Worm (Caenorhabditis elegans) whole organism, L4 larva: ENCODE measurements around the gene vap-2.

Experiments used
- F37D6.2 ChIP-seq: sonication (generic microtip); optimal IDR thresholded peaks from 2 replicates; lab custom pipeline; 2016; ENCODE audit warnings: mild to moderate bottlenecking, missing genetic modification characterization, missing compliant biosample characterization
- T20F7.1 ChIP-seq: fragments of 200-800 bp; sonication (Bioruptor generic); optimal IDR thresholded peaks from 2 replicates; lab custom pipeline; 2018; ENCODE audit warnings: mild to moderate bottlenecking, missing genetic modification characterization, missing compliant biosample characterization
- Y105C5A.15 ChIP-seq: fragments of 200-800 bp; sonication (Bioruptor generic); IDR thresholded peaks from 2 replicates; pipeline ENCODE4 v1.3.6; 2022; ENCODE audit warnings: missing genetic modification characterization, missing compliant biosample characterization
- Y48G9A.11 ChIP-seq: fragments of 200-800 bp; sonication (Bioruptor generic); IDR thresholded peaks from 2 replicates; pipeline ENCODE4 v1.3.6; 2022; ENCODE audit warnings: missing genetic modification reagents, missing genetic modification characterization, missing compliant biosample characterization
- Y5F2A.4 ChIP-seq: fragments of 200-800 bp; sonication (Bioruptor generic); optimal IDR thresholded peaks from 2 replicates; lab custom pipeline; 2018; ENCODE audit warnings: mild to moderate bottlenecking, missing genetic modification characterization, missing compliant biosample characterization
- attf-4 ChIP-seq: sonication (generic microtip); optimal IDR thresholded peaks from 3 replicates; lab custom pipeline; 2017; ENCODE audit warnings: missing biosample characterization, missing genetic modification characterization
- ceh-20 ChIP-seq: fragments of 200-800 bp; sonication (Bioruptor generic); IDR thresholded peaks from 2 replicates; pipeline ENCODE4 v1.3.6; 2022; ENCODE audit warnings: missing genetic modification reagents, missing genetic modification characterization, missing compliant biosample characterization
- ceh-44 ChIP-seq: fragments of 200-800 bp; sonication (Bioruptor generic); IDR thresholded peaks from 2 replicates; pipeline ENCODE4 v1.3.6; 2022; ENCODE audit warnings: missing genetic modification reagents, missing genetic modification characterization, missing compliant biosample characterization
- daf-12 ChIP-seq: fragments of 150-350 bp; optimal IDR thresholded peaks from 2 replicates; lab custom pipeline; 2014; ENCODE audit warnings: missing biosample characterization, missing genetic modification reagents, missing genetic modification characterization
- daf-19 ChIP-seq: fragments of 200-800 bp; sonication (Bioruptor generic); conservative IDR thresholded peaks from 2 replicates; pipeline ENCODE4 v1.3.6; 2022; ENCODE audit warnings: missing genetic modification characterization, missing compliant biosample characterization
- dmd-6 ChIP-seq: fragments of 200-800 bp; sonication (Bioruptor generic); IDR thresholded peaks from 2 replicates; pipeline ENCODE4 v1.3.6; 2022; ENCODE audit warnings: missing genetic modification reagents, missing genetic modification characterization, missing compliant biosample characterization
- dmd-8 ChIP-seq: fragments of 200-800 bp; sonication (Bioruptor generic); IDR thresholded peaks from 2 replicates; pipeline ENCODE4 v1.3.6; 2022; ENCODE audit warnings: missing genetic modification characterization, missing compliant biosample characterization
- duxl-1 ChIP-seq: sonication (generic microtip); optimal IDR thresholded peaks from 2 replicates; lab custom pipeline; 2016; ENCODE audit warnings: mild to moderate bottlenecking, missing genetic modification characterization, moderate library complexity, missing compliant biosample characterization; ENCODE audit not compliant: poor library complexity
- fkh-10 ChIP-seq: fragments of 150-350 bp; optimal IDR thresholded peaks from 2 replicates; lab custom pipeline; 2014; ENCODE audit warnings: missing biosample characterization, missing genetic modification reagents, missing genetic modification characterization
- gei-8 ChIP-seq: fragments of 200-800 bp; sonication (Bioruptor generic); optimal IDR thresholded peaks from 2 replicates; lab custom pipeline; 2018; ENCODE audit warnings: mild to moderate bottlenecking, missing genetic modification characterization, missing compliant biosample characterization
- hmg-1.1 ChIP-seq: fragments of 200-800 bp; sonication (Bioruptor generic); IDR thresholded peaks from 2 replicates; pipeline ENCODE4 v1.3.6; 2022; ENCODE audit warnings: missing genetic modification reagents, missing genetic modification characterization, missing compliant biosample characterization
- jun-1 ChIP-seq: fragments of 150-350 bp; optimal IDR thresholded peaks from 2 replicates; lab custom pipeline; 2014; ENCODE audit warnings: missing biosample characterization, missing genetic modification reagents, missing genetic modification characterization
- lir-3 ChIP-seq: sonication (generic microtip); optimal IDR thresholded peaks from 2 replicates; lab custom pipeline; 2016; ENCODE audit warnings: mild to moderate bottlenecking, missing genetic modification characterization, missing compliant biosample characterization
- mdt-29 ChIP-seq: fragments of 200-800 bp; sonication (Bioruptor generic); IDR thresholded peaks from 2 replicates; pipeline ENCODE4 v1.3.6; 2022; ENCODE audit warnings: missing genetic modification reagents, missing genetic modification characterization, missing compliant biosample characterization
- mxl-2 ChIP-seq: fragments of 200-800 bp; sonication (Bioruptor generic); conservative IDR thresholded peaks from 2 replicates; pipeline ENCODE4 v1.3.6; 2022; ENCODE audit warnings: missing genetic modification reagents, missing genetic modification characterization, missing compliant biosample characterization
- mxl-3 ChIP-seq: fragments of 200-800 bp; sonication (Bioruptor generic); optimal IDR thresholded peaks from 2 replicates; lab custom pipeline; 2018; ENCODE audit warnings: mild to moderate bottlenecking, missing genetic modification characterization, missing compliant biosample characterization
- nhr-10 ChIP-seq: fragments of 150-350 bp; optimal IDR thresholded peaks from 2 replicates; lab custom pipeline; 2014; ENCODE audit warnings: missing biosample characterization, missing genetic modification characterization
- nhr-237 ChIP-seq: sonication (generic microtip); optimal IDR thresholded peaks from 2 replicates; lab custom pipeline; 2017; ENCODE audit warnings: missing biosample characterization, missing genetic modification characterization
- nhr-41 ChIP-seq: fragments of 200-800 bp; sonication (Bioruptor generic); IDR thresholded peaks from 2 replicates; pipeline ENCODE4 v1.3.6; 2022; ENCODE audit warnings: missing genetic modification reagents, missing genetic modification characterization, missing compliant biosample characterization
- nhr-48 ChIP-seq: sonication (generic microtip); optimal IDR thresholded peaks from 2 replicates; lab custom pipeline; 2016; ENCODE audit warnings: mild to moderate bottlenecking, missing genetic modification characterization, missing compliant biosample characterization
- nhr-6 ChIP-seq: fragments of 150-350 bp; optimal IDR thresholded peaks from 2 replicates; lab custom pipeline; 2014; ENCODE audit warnings: missing biosample characterization, missing genetic modification characterization
- nhr-76 ChIP-seq: fragments of 150-350 bp; optimal IDR thresholded peaks from 2 replicates; lab custom pipeline; 2014; ENCODE audit warnings: missing biosample characterization, missing genetic modification characterization
- pha-4 ChIP-seq, 2 experiments: fragments of 150-350 bp in 1 of 2; fragments of 200-800 bp in 1 of 2; sonication (Bioruptor generic) in 1 of 2; IDR thresholded peaks in 1 of 2; optimal IDR thresholded peaks in 1 of 2; 2 replicates each; pipeline versions ENCODE4 v1.3.6 to Lab custom; 2014 to 2022; ENCODE audit warnings: missing genetic modification characterization in 2 of 2, missing genetic modification reagents in 2 of 2, missing biosample characterization in 1 of 2, missing compliant biosample characterization in 1 of 2
- php-3 ChIP-seq: fragments of 200-800 bp; sonication (Bioruptor generic); IDR thresholded peaks from 2 replicates; pipeline ENCODE4 v1.3.6; 2022; ENCODE audit warnings: missing genetic modification reagents, missing genetic modification characterization, missing compliant biosample characterization
- pqm-1 ChIP-seq: sonication (generic microtip); optimal IDR thresholded peaks from 2 replicates; lab custom pipeline; 2017; ENCODE audit warnings: missing biosample characterization, missing genetic modification characterization
- rbr-2 ChIP-seq: sonication (generic microtip); optimal IDR thresholded peaks from 2 replicates; lab custom pipeline; 2016; ENCODE audit warnings: missing genotype, missing genetic modification characterization, missing compliant biosample characterization
- set-16 ChIP-seq: fragments of 200-800 bp; sonication (Bioruptor generic); IDR thresholded peaks from 2 replicates; pipeline ENCODE4 v1.3.6; 2022; ENCODE audit warnings: missing genetic modification reagents, missing genetic modification characterization, missing compliant biosample characterization
- tra-1 ChIP-seq: fragments of 200-800 bp; sonication (Bioruptor generic); IDR thresholded peaks from 2 replicates; pipeline ENCODE4 v1.3.6; 2022; ENCODE audit warnings: missing genetic modification reagents, missing genetic modification characterization, missing compliant biosample characterization
- zag-1 ChIP-seq: fragments of 150-350 bp; optimal IDR thresholded peaks from 2 replicates; lab custom pipeline; 2014; ENCODE audit warnings: missing biosample characterization, missing genetic modification characterization
- zfp-2 ChIP-seq: sonication (generic microtip); optimal IDR thresholded peaks from 2 replicates; lab custom pipeline; 2016; ENCODE audit warnings: mild to moderate bottlenecking, missing genetic modification characterization, missing compliant biosample characterization
- ztf-11 ChIP-seq: fragments of 150-350 bp; optimal IDR thresholded peaks from 2 replicates; lab custom pipeline; 2014; ENCODE audit warnings: missing biosample characterization, missing genetic modification characterization

Gene vap-2

DNA sequence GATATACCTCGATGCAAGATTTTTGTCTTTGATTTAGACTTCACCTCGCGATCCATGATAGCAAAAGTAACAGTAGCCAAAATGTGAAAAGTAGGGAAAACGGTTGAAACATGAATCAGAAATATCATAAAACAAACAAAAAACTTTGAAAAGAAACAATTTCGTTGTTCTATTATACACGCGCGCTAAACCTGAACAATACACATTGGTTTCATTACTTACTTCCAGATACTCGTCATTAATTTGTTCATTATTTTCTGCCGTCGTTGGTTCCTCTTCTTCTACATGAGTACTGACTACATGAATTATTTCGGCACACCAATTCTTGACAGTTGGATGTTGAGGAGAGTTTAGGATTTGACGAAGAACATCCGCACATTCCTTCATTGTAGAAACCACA lies 28.2 kb upstream of the vap-2 start, which contains the start of gene F31B12.3:
F31B12.3 (minus strand) TSS at position 101 of the 400 bp plus-strand sequence.
- TF ChIP-seq daf-12 (tag; lab: Kevin White, UChicago) (no peak), nhr-10 (tag; lab: Kevin White, UChicago) (no peak), mxl-2 (GFP tag; lab: Robert Waterston, UW) (no peak), Y105C5A.15 (GFP tag; lab: Robert Waterston, UW) (no peak), php-3 (GFP tag; lab: Robert Waterston, UW) (no peak), zfp-2 (tag; lab: Kevin White, UChicago) (no peak), Y5F2A.4 (GFP tag; lab: Kevin White, UChicago) (no peak)

ce11 chrX:10804441-10804840 lies 12.1 kb upstream of the vap-2 start, which contains the start of gene F31B12.4:
Gene F31B12.4 (plus strand): TSS chrX:10804741.
- TF ChIP-seq Y5F2A.4 (GFP tag; lab: Kevin White, UChicago), result no peak
- no peak for TF ChIP-seq nhr-76 (tag; lab: Kevin White, UChicago)
- TF ChIP-seq pqm-1, result no peak
- TF ChIP-seq nhr-41 (GFP tag; lab: Robert Waterston, UW), result no peak
- TF ChIP-seq Y105C5A.15 (GFP tag; lab: Robert Waterston, UW), result no peak
- TF ChIP-seq daf-19, result no peak
- no peak for TF ChIP-seq Y48G9A.11 (GFP tag; lab: Robert Waterston, UW)
- no peak for TF ChIP-seq fkh-10 (GFP tag; lab: Kevin White, UChicago)
- no peak for TF ChIP-seq tra-1 (GFP tag; lab: Robert Waterston, UW)
- no peak for TF ChIP-seq dmd-8 (GFP tag; lab: Robert Waterston, UW)
- no peak for TF ChIP-seq zag-1 (tag; lab: Kevin White, UChicago)
- no peak for TF ChIP-seq pha-4 (GFP tag; IDR thresholded peaks at IDR 0.05; lab: Robert Waterston, UW)
- TF ChIP-seq pha-4 (tag; optimal IDR thresholded peaks at IDR 0.05; lab: Kevin White, UChicago), result no peak
- TF ChIP-seq gei-8 (GFP tag; lab: Kevin White, UChicago), result no peak
- TF ChIP-seq ceh-44 (GFP tag; lab: Robert Waterston, UW), result no peak
- TF ChIP-seq hmg-1.1 (GFP tag; lab: Robert Waterston, UW), result no peak
- no peak for TF ChIP-seq ceh-20 (GFP tag; lab: Robert Waterston, UW)
- no peak for TF ChIP-seq mxl-3 (GFP tag; lab: Kevin White, UChicago)
- TF ChIP-seq, all 104 proteins: peak for 0

DNA sequence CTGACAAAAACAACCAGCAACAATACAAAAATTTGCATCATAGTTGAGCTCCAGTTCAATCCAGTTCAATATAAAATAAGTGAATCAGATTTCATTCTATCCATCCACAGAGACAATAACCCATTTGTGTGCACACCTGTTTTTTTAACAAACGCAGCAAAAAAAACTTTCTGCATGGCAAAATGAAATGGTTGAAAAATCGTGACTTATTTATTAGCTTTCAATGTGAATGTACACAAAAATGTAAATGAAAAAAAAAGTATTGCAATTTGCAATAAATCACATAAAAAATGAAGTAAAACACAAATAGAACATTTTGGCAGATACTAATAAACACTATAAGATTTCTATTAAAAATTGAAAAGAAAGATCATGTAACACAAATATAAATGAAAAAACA lies 2.3 kb upstream of the vap-2 start, which contains the start of gene T05A10.6:
T05A10.6 (minus strand) TSS at position 101 of the 400 bp plus-strand sequence.
- TF ChIP-seq jun-1 (tag; lab: Kevin White, UChicago), result no peak
- TF ChIP-seq, all 104 proteins: peak for 0

DNA sequence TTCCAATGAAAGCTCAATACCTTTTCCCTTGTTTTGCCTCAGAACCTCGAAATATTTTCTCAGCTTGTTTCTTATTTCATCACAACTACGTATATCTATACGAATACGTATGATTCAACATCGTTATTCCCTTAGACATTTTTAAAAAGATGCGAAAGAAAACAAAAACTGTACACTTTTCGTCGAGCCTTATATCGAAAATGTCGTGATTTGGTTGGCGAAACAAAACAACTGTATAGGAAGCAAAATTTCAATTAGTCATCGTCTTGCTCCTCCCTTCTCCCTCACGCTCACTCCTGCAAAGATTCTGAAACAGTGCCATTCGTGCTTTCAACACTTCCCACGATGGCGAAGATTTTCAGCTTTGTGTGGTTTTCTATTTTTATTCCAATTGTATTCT lies 5.1 kb downstream of the vap-2 start, which contains the start of gene ttr-14:
ttr-14 (plus strand) TSS at position 301 of the 400 bp plus-strand sequence.
- TF ChIP-seq nhr-6 (tag; lab: Kevin White, UChicago), result no peak
- TF ChIP-seq nhr-41 (GFP tag; lab: Robert Waterston, UW), result no peak
- no peak for TF ChIP-seq rbr-2
- no peak for TF ChIP-seq gei-8 (GFP tag; lab: Kevin White, UChicago)
- no peak for TF ChIP-seq mxl-3 (GFP tag; lab: Kevin White, UChicago)
- no peak for TF ChIP-seq lir-3 (tag; lab: Kevin White, UChicago)
- TF ChIP-seq set-16, result no peak
- no peak for TF ChIP-seq ztf-11 (tag; lab: Kevin White, UChicago)
- TF ChIP-seq dmd-6 (GFP tag; lab: Robert Waterston, UW), result no peak
- no peak for TF ChIP-seq duxl-1 (tag; lab: Kevin White, UChicago)
- no peak for TF ChIP-seq F37D6.2
- TF ChIP-seq Y5F2A.4 (GFP tag; lab: Kevin White, UChicago), result no peak
- no peak for TF ChIP-seq mdt-29 (GFP tag; lab: Robert Waterston, UW)
- no peak for TF ChIP-seq nhr-48 (tag; lab: Kevin White, UChicago)
- TF ChIP-seq attf-4 (tag; lab: Kevin White, UChicago), result no peak
- no peak for TF ChIP-seq hmg-1.1 (GFP tag; lab: Robert Waterston, UW)
- TF ChIP-seq nhr-237 (tag; lab: Kevin White, UChicago), result no peak
- no peak for TF ChIP-seq T20F7.1
- TF ChIP-seq, all 104 proteins: peak for 0
